Fruit fly (Drosophila melanogaster): ENCODE results near the gene ine.

ine gene

DNA sequence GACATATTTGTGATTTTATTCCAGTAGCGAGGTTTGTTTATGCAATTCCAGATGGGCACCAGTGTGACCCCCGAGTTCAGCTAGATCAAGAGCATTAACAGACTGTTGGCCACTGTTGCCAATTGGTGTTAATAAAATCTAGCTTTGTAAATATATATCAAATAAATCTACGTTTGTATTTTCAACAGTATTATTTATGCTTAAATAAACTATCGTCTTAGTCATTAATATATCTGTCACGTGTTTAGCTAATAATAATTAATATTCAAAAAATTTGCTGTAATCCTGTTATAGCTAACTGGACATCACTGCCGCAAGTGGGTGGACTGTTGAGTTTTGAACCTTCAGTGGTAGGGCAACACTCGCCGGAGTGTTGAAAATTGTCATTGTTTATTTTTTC is 17.3 kb downstream of the ine start, which contains the start of the genes mRpL27 and CG15435:
mRpL27 (minus strand) TSS at position 96 of the 400 bp plus-strand sequence.
CG15435 (plus strand) TSS at position 187 of the 400 bp plus-strand sequence.
- TF ChIP-seq CG17802 (tag; optimal IDR thresholded peaks at IDR 0.05) (no peak), CG6254 (GFP tag; optimal IDR thresholded peaks at IDR 0.05) (no peak), luna (GFP tag; optimal IDR thresholded peaks at IDR 0.05) (no peak), CG31365 (tag; optimal IDR thresholded peaks at IDR 0.05) (no peak), Ets65A (GFP tag) (peak; percentile 86), CG4404 (GFP tag; IDR thresholded peaks at IDR 0.05) (no peak), sqz (GFP tag; optimal IDR thresholded peaks at IDR 0.05) (no peak), CG13123 (GFP tag; optimal IDR thresholded peaks at IDR 0.05) (no peak), CG1233 (GFP tag; optimal IDR thresholded peaks at IDR 0.05) (peak; percentile 25), CG17359 (tag; optimal IDR thresholded peaks at IDR 0.05) (no peak), CG18262 (tag; optimal IDR thresholded peaks at IDR 0.05) (peak; percentile 32), CG30431 (GFP tag; optimal IDR thresholded peaks at IDR 0.05) (no peak), CHES-1-like (GFP tag; optimal IDR thresholded peaks at IDR 0.05) (no peak), NC2β (GFP tag; optimal IDR thresholded peaks at IDR 0.05) (no peak), rib (GFP tag; IDR thresholded peaks at IDR 0.05) (no peak), CG1529 (GFP tag; optimal IDR thresholded peaks at IDR 0.05) (no peak), CG9876 (GFP tag; optimal IDR thresholded peaks at IDR 0.05) (no peak), MBD-R2 (GFP tag; IDR thresholded peaks at IDR 0.05) (peak; percentile 71), H15 (GFP tag; IDR thresholded peaks at IDR 0.05) (no peak), Adf1 (GFP tag; IDR thresholded peaks at IDR 0.05) (no peak), nerfin-2 (GFP tag; IDR thresholded peaks at IDR 0.05; ENCODE audit: partially characterized antibody) (no peak), B-H2 (GFP tag; optimal IDR thresholded peaks at IDR 0.05) (no peak), kni (GFP tag; optimal IDR thresholded peaks at IDR 0.05) (peak; percentile 28), ewg (GFP tag; optimal IDR thresholded peaks at IDR 0.05) (peak; percentile 24), CG7556 (GFP tag; optimal IDR thresholded peaks at IDR 0.05) (peak; percentile 7), row (GFP tag; IDR thresholded peaks at IDR 0.05) (peak; percentile 93), BtbVII (GFP tag; optimal IDR thresholded peaks at IDR 0.05) (no peak), kah (GFP tag; optimal IDR thresholded peaks at IDR 0.05) (peak; percentile 48), CG12104 (GFP tag; optimal IDR thresholded peaks at IDR 0.05) (peak; percentile 12), cg (GFP tag; optimal IDR thresholded peaks at IDR 0.05) (no peak), Dll (GFP tag; IDR thresholded peaks at IDR 0.05; ENCODE audit: partially characterized antibody) (no peak), CG15479 (GFP tag; optimal IDR thresholded peaks at IDR 0.05) (peak; percentile 70), CG17186 (GFP tag; optimal IDR thresholded peaks at IDR 0.05) (no peak), CG15269 (tag; optimal IDR thresholded peaks at IDR 0.05) (peak; percentile 49), nerfin-1 (tag; optimal IDR thresholded peaks at IDR 0.05) (peak; percentile 39), Elba2 (GFP tag; optimal IDR thresholded peaks at IDR 0.05) (peak; percentile 22), cato (GFP tag; optimal IDR thresholded peaks at IDR 0.05; ENCODE audit: borderline replicate concordance) (peak; percentile 11), grn (GFP tag; optimal IDR thresholded peaks at IDR 0.05) (no peak), Dp (GFP tag; optimal IDR thresholded peaks at IDR 0.05) (peak; percentile 13), Oli (tag; optimal IDR thresholded peaks at IDR 0.05) (peak; percentile 21), az2 (GFP tag; optimal IDR thresholded peaks at IDR 0.05) (peak; percentile 25), ato (GFP tag; IDR thresholded peaks at IDR 0.05; ENCODE audit: partially characterized antibody) (no peak), trem (tag; optimal IDR thresholded peaks at IDR 0.05) (peak; percentile 75), CG2116 (GFP tag; optimal IDR thresholded peaks at IDR 0.05) (peak; percentile 41), CG12299 (tag; optimal IDR thresholded peaks at IDR 0.05) (peak; percentile 58), Ptx1 (GFP tag; IDR thresholded peaks at IDR 0.05) (peak; percentile 44), CG10267 (tag; optimal IDR thresholded peaks at IDR 0.05) (peak; percentile 82), Max (GFP tag; optimal IDR thresholded peaks at IDR 0.05) (peak; percentile 53), CG11093 (GFP tag; IDR thresholded peaks at IDR 0.05) (no peak), pho (GFP tag; optimal IDR thresholded peaks at IDR 0.05) (peak; percentile 16), pzg (GFP tag; optimal IDR thresholded peaks at IDR 0.05) (peak; percentile 75)
